Worm (Caenorhabditis elegans) whole organism, young adult: ENCODE measurements around the gene tsn-1.

Experiments used
- C06A6.2 ChIP-seq: fragments of 200-800 bp; sonication (Bioruptor generic); conservative IDR thresholded peaks from 2 replicates; pipeline ENCODE4 v1.3.6; 2022; ENCODE audit warnings: missing genetic modification characterization, missing compliant biosample characterization
- D2030.7 ChIP-seq: fragments of 200-800 bp; sonication (Bioruptor generic); IDR thresholded peaks from 2 replicates; pipeline ENCODE4 v1.3.6; 2022; ENCODE audit warnings: missing genetic modification reagents, missing genetic modification characterization, missing compliant biosample characterization
- F39B2.1 ChIP-seq: fragments of 200-800 bp; sonication (Bioruptor generic); IDR thresholded peaks from 2 replicates; pipeline ENCODE4 v1.3.6; 2022; ENCODE audit warnings: missing genetic modification reagents, missing genetic modification characterization, missing compliant biosample characterization
- F49E8.2 ChIP-seq: sonication (generic microtip); optimal IDR thresholded peaks from 3 replicates; lab custom pipeline; 2017; ENCODE audit warnings: missing genetic modification characterization, mild to moderate bottlenecking, missing compliant biosample characterization, antibody characterized with exemption, moderate library complexity; ENCODE audit not compliant: insufficient read depth
- F52B5.7 ChIP-seq: sonication (generic microtip); optimal IDR thresholded peaks from 2 replicates; lab custom pipeline; 2016; ENCODE audit warnings: mild to moderate bottlenecking, missing genetic modification characterization, missing compliant biosample characterization
- F57C9.4 ChIP-seq: sonication (generic microtip); optimal IDR thresholded peaks from 2 replicates; lab custom pipeline; 2017; ENCODE audit warnings: mild to moderate bottlenecking, missing genetic modification characterization, missing compliant biosample characterization
- T07F8.4 ChIP-seq: sonication (generic microtip); optimal IDR thresholded peaks from 2 replicates; lab custom pipeline; 2016; ENCODE audit warnings: mild to moderate bottlenecking, missing genetic modification characterization, moderate library complexity, missing compliant biosample characterization
- T26A5.8 ChIP-seq: sonication (generic microtip); optimal IDR thresholded peaks from 2 replicates; lab custom pipeline; 2016; ENCODE audit warnings: missing genetic modification characterization, missing compliant biosample characterization
- Y53F4B.3 ChIP-seq: fragments of 200-800 bp; sonication (Bioruptor generic); IDR thresholded peaks from 2 replicates; pipeline ENCODE4 v1.3.6; 2022; ENCODE audit warnings: missing genetic modification reagents, missing genetic modification characterization, missing compliant biosample characterization
- Y56A3A.18 ChIP-seq: fragments of 200-800 bp; sonication (Bioruptor generic); IDR thresholded peaks from 2 replicates; pipeline ENCODE4 v1.3.6; 2022; ENCODE audit warnings: missing genetic modification reagents, missing genetic modification characterization, missing compliant biosample characterization
- ama-1 ChIP-seq, 3 experiments: fragments of 150-350 bp in 1 of 3; sonication (generic microtip) in 2 of 3; optimal IDR thresholded peaks; 2 replicates each; lab custom pipeline; 2014 to 2018; ENCODE audit warnings: missing biosample characterization in 2 of 3, missing genetic modification characterization in 2 of 3, missing genetic modification reagents in 2 of 3
- atf-7 ChIP-seq: sonication (generic microtip); optimal IDR thresholded peaks from 2 replicates; lab custom pipeline; 2017; ENCODE audit warnings: mild to moderate bottlenecking, missing genetic modification characterization, missing compliant biosample characterization
- attf-3 ChIP-seq: fragments of 200-800 bp; sonication (Bioruptor generic); conservative IDR thresholded peaks from 2 replicates; pipeline ENCODE4 v1.3.6; 2022; ENCODE audit warnings: missing genetic modification reagents, missing genetic modification characterization, missing compliant biosample characterization
- attf-5 ChIP-seq: fragments of 200-800 bp; sonication (Bioruptor generic); optimal IDR thresholded peaks from 2 replicates; lab custom pipeline; 2018; ENCODE audit warnings: mild to moderate bottlenecking, missing genetic modification characterization, missing compliant biosample characterization
- bed-1 ChIP-seq: fragments of 200-800 bp; sonication (Bioruptor generic); IDR thresholded peaks from 2 replicates; pipeline ENCODE4 v1.3.6; 2022; ENCODE audit warnings: missing genetic modification reagents, missing genetic modification characterization, missing compliant biosample characterization
- ceh-100 ChIP-seq: fragments of 200-800 bp; sonication (Bioruptor generic); IDR thresholded peaks from 2 replicates; pipeline ENCODE4 v1.3.6; 2022; ENCODE audit warnings: missing genetic modification reagents, missing genetic modification characterization, missing compliant biosample characterization
- ceh-58 ChIP-seq: fragments of 200-800 bp; sonication (Bioruptor generic); IDR thresholded peaks from 2 replicates; pipeline ENCODE4 v1.3.6; 2022; ENCODE audit warnings: missing genetic modification characterization, missing compliant biosample characterization
- ceh-79 ChIP-seq: sonication (generic microtip); optimal IDR thresholded peaks from 2 replicates; lab custom pipeline; 2017; ENCODE audit warnings: mild to moderate bottlenecking, missing genetic modification characterization, missing compliant biosample characterization
- ceh-91 ChIP-seq: fragments of 200-800 bp; sonication (Bioruptor generic); IDR thresholded peaks from 2 replicates; pipeline ENCODE4 v1.3.6; 2022; ENCODE audit warnings: missing genetic modification reagents, missing genetic modification characterization, missing compliant biosample characterization
- dpl-1 ChIP-seq: fragments of 150-350 bp; optimal IDR thresholded peaks from 2 replicates; lab custom pipeline; 2014; ENCODE audit warnings: missing biosample characterization, missing genetic modification reagents, missing genetic modification characterization
- egrh-3 ChIP-seq: fragments of 200-800 bp; sonication (Bioruptor generic); IDR thresholded peaks from 2 replicates; pipeline ENCODE4 v1.3.6; 2022; ENCODE audit warnings: missing genetic modification reagents, missing genetic modification characterization, missing compliant biosample characterization
- ekl-4 ChIP-seq: fragments of 200-800 bp; sonication (Bioruptor generic); IDR thresholded peaks from 2 replicates; pipeline ENCODE4 v1.3.6; 2022; ENCODE audit warnings: missing genetic modification reagents, missing genetic modification characterization, missing compliant biosample characterization
- fkh-3 ChIP-seq: sonication (generic microtip); optimal IDR thresholded peaks from 2 replicates; lab custom pipeline; 2016; ENCODE audit warnings: mild to moderate bottlenecking, missing genetic modification characterization, missing compliant biosample characterization
- hlh-26 ChIP-seq: fragments of 200-800 bp; sonication (Bioruptor generic); conservative IDR thresholded peaks from 2 replicates; pipeline ENCODE4 v1.3.6; 2022; ENCODE audit warnings: missing genetic modification reagents, missing genetic modification characterization, missing compliant biosample characterization
- hmg-20 ChIP-seq: fragments of 200-800 bp; sonication (Bioruptor generic); IDR thresholded peaks from 2 replicates; pipeline ENCODE4 v1.3.6; 2022; ENCODE audit warnings: missing genetic modification reagents, missing genetic modification characterization, missing compliant biosample characterization
- hsf-1 ChIP-seq: fragments of 200-800 bp; sonication (Bioruptor generic); IDR thresholded peaks from 2 replicates; pipeline ENCODE4 v1.3.6; 2022; ENCODE audit warnings: missing genetic modification reagents, missing genetic modification characterization, missing compliant biosample characterization
- lag-1 ChIP-seq: fragments of 200-800 bp; sonication (Bioruptor generic); IDR thresholded peaks from 2 replicates; pipeline ENCODE4 v1.3.6; 2022; ENCODE audit warnings: missing genetic modification reagents, missing genetic modification characterization, missing compliant biosample characterization
- lsl-1 ChIP-seq: fragments of 200-800 bp; sonication (Bioruptor generic); optimal IDR thresholded peaks from 2 replicates; lab custom pipeline; 2018; ENCODE audit warnings: mild to moderate bottlenecking, missing genetic modification characterization, moderate library complexity, missing compliant biosample characterization
- madf-6 ChIP-seq: fragments of 200-800 bp; sonication (Bioruptor generic); IDR thresholded peaks from 2 replicates; pipeline ENCODE4 v1.3.6; 2022; ENCODE audit warnings: missing genetic modification reagents, missing genetic modification characterization, missing compliant biosample characterization
- mcd-1 ChIP-seq: fragments of 200-800 bp; sonication (Bioruptor generic); IDR thresholded peaks from 2 replicates; pipeline ENCODE4 v1.3.6; 2022; ENCODE audit warnings: missing genetic modification reagents, missing genetic modification characterization, missing compliant biosample characterization
- pbrm-1 ChIP-seq: fragments of 200-800 bp; sonication (Bioruptor generic); IDR thresholded peaks from 2 replicates; pipeline ENCODE4 v1.3.6; 2022; ENCODE audit warnings: missing genetic modification reagents, missing genetic modification characterization, missing compliant biosample characterization
- rec-8 ChIP-seq, 2 experiments: sonication (generic microtip); optimal IDR thresholded peaks; 2 replicates each; lab custom pipeline; 2016; ENCODE audit warnings: mild to moderate bottlenecking in 2 of 2, missing genetic modification characterization in 2 of 2, missing genetic modification reagents in 2 of 2, missing genotype in 2 of 2, missing biosample characterization in 1 of 2, missing compliant biosample characterization in 1 of 2, moderate library complexity in 1 of 2
- rpc-1 ChIP-seq, 2 experiments: fragments of 150-350 bp in 1 of 2; sonication (generic microtip) in 1 of 2; optimal IDR thresholded peaks; 2 replicates each; lab custom pipeline; 2014 to 2018; ENCODE audit warnings: missing biosample characterization in 1 of 2, missing genetic modification characterization in 1 of 2, missing genetic modification reagents in 1 of 2, missing genotype in 1 of 2
- sea-2 ChIP-seq: fragments of 200-800 bp; sonication (Bioruptor generic); IDR thresholded peaks from 2 replicates; pipeline ENCODE4 v1.3.6; 2022; ENCODE audit warnings: missing genetic modification characterization, missing compliant biosample characterization
- snpc-1.1 ChIP-seq: sonication (generic microtip); optimal IDR thresholded peaks from 2 replicates; lab custom pipeline; 2017; ENCODE audit warnings: missing genetic modification characterization, mild to moderate bottlenecking, missing compliant biosample characterization, antibody characterized with exemption, moderate library complexity, missing genotype, missing genetic modification reagents; ENCODE audit not compliant: insufficient read depth
- somi-1 ChIP-seq: fragments of 200-800 bp; sonication (Bioruptor generic); optimal IDR thresholded peaks from 2 replicates; lab custom pipeline; 2018; ENCODE audit warnings: mild to moderate bottlenecking, missing genetic modification characterization, missing compliant biosample characterization
- tbx-9 ChIP-seq: sonication (generic microtip); optimal IDR thresholded peaks from 2 replicates; lab custom pipeline; 2016; ENCODE audit warnings: borderline replicate concordance, missing genetic modification characterization, inconsistent platforms, missing compliant biosample characterization
- unc-62 ChIP-seq: fragments of 150-350 bp; optimal IDR thresholded peaks from 2 replicates; lab custom pipeline; 2014; ENCODE audit warnings: missing biosample characterization, missing genetic modification reagents, missing genetic modification characterization
- ztf-25 ChIP-seq: fragments of 200-800 bp; sonication (Bioruptor generic); IDR thresholded peaks from 2 replicates; pipeline ENCODE4 v1.3.6; 2022; ENCODE audit warnings: missing genetic modification reagents, missing genetic modification characterization, missing compliant biosample characterization
- ztf-26 ChIP-seq: sonication (generic microtip); optimal IDR thresholded peaks from 2 replicates; lab custom pipeline; 2017; ENCODE audit warnings: missing genetic modification characterization, missing compliant biosample characterization
- ztf-28 ChIP-seq: fragments of 200-800 bp; sonication (Bioruptor generic); IDR thresholded peaks from 2 replicates; pipeline ENCODE4 v1.3.6; 2022; ENCODE audit warnings: missing genetic modification reagents, missing genetic modification characterization, missing compliant biosample characterization

Gene tsn-1

ce11 chrII:4734477-4734876 is 27.9 kb downstream of the tsn-1 start:
- no peak for TF ChIP-seq unc-62
- no peak for TF ChIP-seq Y53F4B.3 (GFP tag; lab: Robert Waterston, UW)
- no peak for TF ChIP-seq lag-1 (GFP tag; lab: Robert Waterston, UW)
- no peak for TF ChIP-seq fkh-3 (tag; lab: Kevin White, UChicago)
- TF ChIP-seq C06A6.2 (GFP tag; lab: Robert Waterston, UW), result no peak
- TF ChIP-seq sea-2, result no peak
- no peak for TF ChIP-seq somi-1 (GFP tag; lab: Kevin White, UChicago)
- no peak for TF ChIP-seq madf-6 (GFP tag; lab: Robert Waterston, UW)
- no peak for TF ChIP-seq attf-3 (GFP tag; lab: Robert Waterston, UW)
- no peak for TF ChIP-seq pbrm-1 (GFP tag; lab: Robert Waterston, UW)
- TF ChIP-seq ztf-26 (tag; lab: Kevin White, UChicago), result no peak
- TF ChIP-seq D2030.7 (GFP tag; lab: Robert Waterston, UW), result no peak
- no peak for TF ChIP-seq ceh-100 (GFP tag; lab: Robert Waterston, UW)
- TF ChIP-seq T07F8.4 (tag; lab: Kevin White, UChicago), result no peak
- TF ChIP-seq hmg-20 (GFP tag; lab: Robert Waterston, UW), result no peak

- TF ChIP-seq rec-8 (tag; optimal IDR thresholded peaks at IDR 0.05; lab: Kevin White, UChicago) (no peak), snpc-1.1 (tag; lab: Kevin White, UChicago) (no peak), atf-7 (tag; lab: Kevin White, UChicago) (no peak), sea-2 (no peak), hlh-26 (GFP tag; lab: Robert Waterston, UW) (no peak), F52B5.7 (tag; lab: Kevin White, UChicago) (no peak), tbx-9 (tag; lab: Kevin White, UChicago) (no peak), ama-1 (optimal IDR thresholded peaks at IDR 0.05; lab: Kevin White, UChicago) (no peak), ama-1 (GFP tag; optimal IDR thresholded peaks at IDR 0.05; lab: Kevin White, UChicago) (no peak)
- TF ChIP-seq, all 124 proteins: peak for 0
These were observed 30.0 kb downstream of the tsn-1 start for ce11 chrII:4736585-4736984.

- no peak for TF ChIP-seq F57C9.4 (tag; lab: Kevin White, UChicago)
- TF ChIP-seq hsf-1 (GFP tag; lab: Robert Waterston, UW), result 0 out of 2 replicates have a peak, but pooled peaks have one; percentile 33
- TF ChIP-seq snpc-1.1 (tag; lab: Kevin White, UChicago), result no peak
These were observed 30.7 kb downstream of the tsn-1 start, which contains the start of gene ctsa-1.1 for ce11 chrII:4737348-4737747. Gene ctsa-1.1 (plus strand): TSS chrII:4737648.

ce11 chrII:4739984-4740462 is 33.4 kb downstream of the tsn-1 start, which contains the start of gene eas-1:
Gene eas-1 (plus strand): TSS chrII:4740412.
- TF ChIP-seq attf-5 (GFP tag; lab: Kevin White, UChicago) (peak; percentile 76), lag-1 (GFP tag; lab: Robert Waterston, UW) (no peak), Y53F4B.3 (GFP tag; lab: Robert Waterston, UW) (no peak), T26A5.8 (tag; lab: Kevin White, UChicago) (no peak), C06A6.2 (GFP tag; lab: Robert Waterston, UW) (no peak), hmg-20 (GFP tag; lab: Robert Waterston, UW) (peak; percentile 78), lsl-1 (GFP tag; lab: Kevin White, UChicago) (peak; percentile 63), egrh-3 (GFP tag; lab: Robert Waterston, UW) (no peak), mcd-1 (no peak; the same call in none of the 2 replicates), F39B2.1 (GFP tag; lab: Robert Waterston, UW) (no peak), ceh-79 (tag; lab: Kevin White, UChicago) (no peak), ceh-58 (GFP tag; lab: Robert Waterston, UW) (no peak), F57C9.4 (tag; lab: Kevin White, UChicago) (no peak), Y56A3A.18 (GFP tag; lab: Robert Waterston, UW) (no peak), ceh-91 (peak; percentile 50; the same call in 1 of the 2 replicates), dpl-1 (GFP tag; lab: Kevin White, UChicago) (peak; percentile 78), hlh-26 (GFP tag; lab: Robert Waterston, UW) (no peak), rpc-1 (optimal IDR thresholded peaks at IDR 0.05; lab: Kevin White, UChicago) (no peak), rpc-1 (tag; optimal IDR thresholded peaks at IDR 0.05; lab: Kevin White, UChicago) (no peak), snpc-1.1 (tag; lab: Kevin White, UChicago) (no peak), ztf-28 (GFP tag; lab: Robert Waterston, UW) (no peak), F49E8.2 (tag; lab: Kevin White, UChicago) (no peak), ztf-25 (GFP tag; lab: Robert Waterston, UW) (peak; percentile 76; the same call in 1 of the 2 replicates), ekl-4 (no peak), bed-1 (GFP tag; lab: Robert Waterston, UW) (no peak)
